Worm (Caenorhabditis elegans): ENCODE data around the gene immp-1.

- TF ChIP-seq fos-1 (tag; optimal IDR thresholded peaks at IDR 0.05) (no peak), unc-62 (GFP tag; optimal IDR thresholded peaks at IDR 0.05) (no peak), nfya-1 (tag; optimal IDR thresholded peaks at IDR 0.05; ENCODE audit: insufficient read depth) (no peak), lin-15B (tag; optimal IDR thresholded peaks at IDR 0.05) (no peak), nhr-76 (tag; optimal IDR thresholded peaks at IDR 0.05) (no peak), tbx-2 (tag; optimal IDR thresholded peaks at IDR 0.05) (no peak), unc-39 (tag; optimal IDR thresholded peaks at IDR 0.05) (no peak), mdl-1 (tag; optimal IDR thresholded peaks at IDR 0.05) (no peak), nhr-43 (tag; optimal IDR thresholded peaks at IDR 0.05; ENCODE audit: poor library complexity, severe bottlenecking) (no peak), ztf-4 (tag; optimal IDR thresholded peaks at IDR 0.05) (no peak), elt-3 (tag; optimal IDR thresholded peaks at IDR 0.05) (no peak), nhr-77 (tag; optimal IDR thresholded peaks at IDR 0.05) (no peak), aly-2 (tag; optimal IDR thresholded peaks at IDR 0.05) (no peak), pqm-1 (tag; optimal IDR thresholded peaks at IDR 0.05) (no peak)
Observed at ce11 chrIII:11750817-11751216, 23.9 kb upstream of the immp-1 start.
